Worm (Caenorhabditis elegans): Measurements from ENCODE around the gene Y46G5A.39.

ce11 chrII:12722049-12722448 is 31.6 kb downstream of the Y46G5A.39 start:
- TF ChIP-seq ama-1 (optimal IDR thresholded peaks at IDR 0.05) (no peak), ama-1 (GFP tag; optimal IDR thresholded peaks at IDR 0.05) (no peak), ets-4 (GFP tag; optimal IDR thresholded peaks at IDR 0.05) (no peak), rpc-1 (optimal IDR thresholded peaks at IDR 0.05) (no peak), rpc-1 (tag; optimal IDR thresholded peaks at IDR 0.05) (no peak), Y67H2A.10 (GFP tag; conservative IDR thresholded peaks at IDR 0.05) (no peak), sptf-2 (GFP tag; optimal IDR thresholded peaks at IDR 0.05) (no peak), efl-1 (GFP tag; optimal IDR thresholded peaks at IDR 0.05) (no peak), nhr-27 (tag; optimal IDR thresholded peaks at IDR 0.05) (no peak), K11D2.4 (GFP tag; IDR thresholded peaks at IDR 0.05) (no peak), ccch-3 (GFP tag; optimal IDR thresholded peaks at IDR 0.05) (no peak), gei-17 (GFP tag; optimal IDR thresholded peaks at IDR 0.05) (no peak), nhr-90 (tag; optimal IDR thresholded peaks at IDR 0.05) (no peak), pha-4 (tag; optimal IDR thresholded peaks at IDR 0.05) (no peak)

Measured in whole organism, young adult.